Fruit fly (Drosophila melanogaster) whole organism, embryonic: ENCODE measurements around the gene CG18095.
A peak's percentile ranks its signal among the peaks of the same experiment; 100 is the strongest.

ENCODE experiments used
- Atf-2 ChIP-seq: fragments of 200-800 bp; sonication (Bioruptor generic); optimal IDR thresholded peaks from 2 replicates; lab custom pipeline; 2016; ENCODE audit warnings: missing biosample characterization, missing genetic modification characterization
- Atf3 ChIP-seq: fragments of 200-800 bp; sonication (Bioruptor generic); optimal IDR thresholded peaks from 3 replicates; lab custom pipeline; 2016; ENCODE audit warnings: missing biosample characterization, missing genetic modification characterization
- Awh ChIP-seq: fragments of 200-800 bp; sonication (Bioruptor generic); IDR thresholded peaks from 2 replicates; pipeline ENCODE4, ENCODE4 v1.3.6; 2022; ENCODE audit warnings: missing biosample characterization, missing genetic modification characterization
- CG10267 ChIP-seq: fragments of 200-800 bp; sonication (Bioruptor generic); optimal IDR thresholded peaks from 2 replicates; lab custom pipeline; 2018; ENCODE audit warnings: missing biosample characterization, mild to moderate bottlenecking, missing genetic modification characterization, moderate library complexity
- CG10366 ChIP-seq: fragments of 200-800 bp; sonication (Bioruptor generic); IDR thresholded peaks from 2 replicates; pipeline ENCODE4 v1.3.6; 2022; ENCODE audit warnings: missing biosample characterization, missing genetic modification characterization
- CG10565 ChIP-seq: fragments of 200-800 bp; sonication (Bioruptor generic); optimal IDR thresholded peaks from 3 replicates; lab custom pipeline; 2016; ENCODE audit warnings: missing biosample characterization, mild to moderate bottlenecking, missing genetic modification characterization
- CG10979 ChIP-seq: fragments of 200-800 bp; sonication (Bioruptor generic); optimal IDR thresholded peaks from 2 replicates; lab custom pipeline; 2018; ENCODE audit warnings: missing biosample characterization, mild to moderate bottlenecking, missing genetic modification characterization, moderate library complexity
- CG13287 ChIP-seq: fragments of 200-800 bp; sonication (Bioruptor generic); IDR thresholded peaks from 2 replicates; pipeline ENCODE4 v1.3.6; 2022; ENCODE audit warnings: missing biosample characterization, missing genetic modification characterization; ENCODE audit not compliant: partially characterized antibody
- CG13424 ChIP-seq: fragments of 200-800 bp; sonication (Bioruptor generic); optimal IDR thresholded peaks from 2 replicates; lab custom pipeline; 2019; ENCODE audit warnings: missing biosample characterization, mild to moderate bottlenecking, missing genetic modification characterization, moderate library complexity
- CG17612 ChIP-seq: fragments of 200-800 bp; sonication (Bioruptor generic); IDR thresholded peaks from 2 replicates; pipeline ENCODE4 v1.3.6; 2022; ENCODE audit warnings: missing biosample characterization, missing genetic modification characterization
- CG2116 ChIP-seq: fragments of 200-800 bp; sonication (Bioruptor generic); optimal IDR thresholded peaks from 3 replicates; lab custom pipeline; 2018; ENCODE audit warnings: missing biosample characterization, mild to moderate bottlenecking, missing genetic modification characterization
- CG2199 ChIP-seq: fragments of 200-800 bp; sonication (Bioruptor generic); IDR thresholded peaks from 3 replicates; pipeline ENCODE4 v1.3.6; 2022; ENCODE audit warnings: missing biosample characterization, missing genetic modification characterization
- CG2202 ChIP-seq: fragments of 200-800 bp; sonication (Bioruptor generic); optimal IDR thresholded peaks from 2 replicates; lab custom pipeline; 2018; ENCODE audit warnings: missing biosample characterization, mild to moderate bottlenecking, missing genetic modification characterization
- CG30431 ChIP-seq: fragments of 200-800 bp; sonication (Bioruptor generic); optimal IDR thresholded peaks from 2 replicates; lab custom pipeline; 2017; ENCODE audit warnings: missing biosample characterization, missing genetic modification characterization
- CG3995 ChIP-seq: fragments of 200-800 bp; sonication (Bioruptor generic); optimal IDR thresholded peaks from 3 replicates; lab custom pipeline; 2016; ENCODE audit warnings: missing biosample characterization, missing genetic modification characterization
- CG4424 ChIP-seq: fragments of 200-800 bp; sonication (Bioruptor generic); optimal IDR thresholded peaks from 3 replicates; lab custom pipeline; 2016; ENCODE audit warnings: missing biosample characterization, missing genetic modification characterization
- CG6254 ChIP-seq: fragments of 200-800 bp; sonication (Bioruptor generic); optimal IDR thresholded peaks from 3 replicates; lab custom pipeline; 2017; ENCODE audit warnings: mild to moderate bottlenecking, missing biosample characterization, missing genetic modification reagents, missing genetic modification characterization
- CG9876 ChIP-seq: fragments of 200-800 bp; sonication (Bioruptor generic); optimal IDR thresholded peaks from 2 replicates; lab custom pipeline; 2016; ENCODE audit warnings: missing biosample characterization, missing genetic modification characterization
- D19B ChIP-seq: fragments of 200-800 bp; sonication (Bioruptor generic); optimal IDR thresholded peaks from 2 replicates; lab custom pipeline; 2017; ENCODE audit warnings: missing biosample characterization, mild to moderate bottlenecking, missing genetic modification characterization
- Dfd ChIP-seq, 2 experiments: fragments of >200 bp; optimal IDR thresholded peaks; 2 replicates each; lab custom pipeline; 2017; ENCODE audit warnings: missing biosample characterization in 2 of 2, missing genetic modification characterization in 2 of 2
- Dref ChIP-seq: fragments of 200-800 bp; sonication (Bioruptor generic); IDR thresholded peaks from 2 replicates; pipeline ENCODE4 v1.3.6; 2022; ENCODE audit warnings: missing biosample characterization, missing genetic modification characterization
- Eip74EF ChIP-seq, 2 experiments: fragments of 200-800 bp in 1 of 2; fragments of >200 bp in 1 of 2; sonication (Bioruptor generic) in 1 of 2; optimal IDR thresholded peaks; 2 replicates each; lab custom pipeline; 2017 to 2019; ENCODE audit warnings: missing biosample characterization in 2 of 2, missing genetic modification characterization in 2 of 2, mild to moderate bottlenecking in 1 of 2, moderate library complexity in 1 of 2
- Med ChIP-seq: fragments of 200-800 bp; sonication (Bioruptor generic); peaks from one replicate; lab custom pipeline; 2016; ENCODE audit warnings: missing biosample characterization, missing genetic modification characterization, mild to moderate bottlenecking, inconsistent platforms, moderate library complexity
- Neu2 ChIP-seq: fragments of 200-800 bp; sonication (Bioruptor generic); optimal IDR thresholded peaks from 3 replicates; lab custom pipeline; 2016; ENCODE audit warnings: missing biosample characterization, missing genetic modification characterization, borderline replicate concordance
- NfI ChIP-seq: fragments of 200-800 bp; sonication (Bioruptor generic); optimal IDR thresholded peaks from 3 replicates; lab custom pipeline; 2018; ENCODE audit warnings: missing biosample characterization, mild to moderate bottlenecking, missing genetic modification characterization, moderate library complexity
- Opbp ChIP-seq: fragments of 200-800 bp; sonication (Bioruptor generic); IDR thresholded peaks from 3 replicates; pipeline ENCODE4 v1.3.6; 2022; ENCODE audit warnings: missing biosample characterization, missing genetic modification characterization; ENCODE audit not compliant: partially characterized antibody
- Optix ChIP-seq: fragments of 200-800 bp; sonication (Bioruptor generic); IDR thresholded peaks from 3 replicates; pipeline ENCODE4 v1.3.6; 2022; ENCODE audit warnings: missing biosample characterization, missing genetic modification characterization
- Taf1 ChIP-seq: fragments of 200-800 bp; sonication (Bioruptor generic); IDR thresholded peaks from 2 replicates; pipeline ENCODE4 v1.3.6; 2022; ENCODE audit warnings: missing biosample characterization, missing genetic modification characterization
- aop ChIP-seq: fragments of 200-800 bp; sonication (Bioruptor generic); IDR thresholded peaks from 2 replicates; pipeline ENCODE4 v1.3.6; 2022; ENCODE audit warnings: missing biosample characterization, missing genetic modification characterization
- az2 ChIP-seq: fragments of 200-800 bp; sonication (Bioruptor generic); optimal IDR thresholded peaks from 3 replicates; lab custom pipeline; 2016; ENCODE audit warnings: missing biosample characterization, missing genetic modification characterization
- cato ChIP-seq: fragments of 200-800 bp; sonication (Bioruptor generic); optimal IDR thresholded peaks from 2 replicates; lab custom pipeline; 2016; ENCODE audit warnings: missing biosample characterization, missing genetic modification characterization, borderline replicate concordance
- cg ChIP-seq: fragments of 200-800 bp; sonication (Bioruptor generic); optimal IDR thresholded peaks from 3 replicates; lab custom pipeline; 2019; ENCODE audit warnings: missing biosample characterization, mild to moderate bottlenecking, missing genetic modification characterization, moderate library complexity
- chn ChIP-seq: fragments of 200-800 bp; sonication (Bioruptor generic); optimal IDR thresholded peaks from 2 replicates; lab custom pipeline; 2016; ENCODE audit warnings: missing biosample characterization, missing genetic modification characterization
- crc ChIP-seq: fragments of 200-800 bp; sonication (Bioruptor generic); optimal IDR thresholded peaks from 2 replicates; lab custom pipeline; 2016; ENCODE audit warnings: missing biosample characterization, missing genetic modification characterization
- dan ChIP-seq: fragments of 200-800 bp; sonication (Bioruptor generic); IDR thresholded peaks from 2 replicates; pipeline ENCODE4 v1.3.6; 2022; ENCODE audit warnings: missing biosample characterization, missing genetic modification characterization
- fu2 ChIP-seq: fragments of 200-800 bp; sonication (Bioruptor generic); optimal IDR thresholded peaks from 2 replicates; lab custom pipeline; 2016; ENCODE audit warnings: missing biosample characterization, missing genetic modification characterization
- gcm2 ChIP-seq: fragments of 200-800 bp; sonication (Bioruptor generic); optimal IDR thresholded peaks from 2 replicates; lab custom pipeline; 2016; ENCODE audit warnings: missing biosample characterization, missing genetic modification characterization
- gsb-n ChIP-seq: fragments of 200-800 bp; sonication (Bioruptor generic); optimal IDR thresholded peaks from 3 replicates; lab custom pipeline; 2018; ENCODE audit warnings: missing biosample characterization, mild to moderate bottlenecking, missing genetic modification characterization
- knrl ChIP-seq: fragments of 200-800 bp; sonication (Bioruptor generic); IDR thresholded peaks from 3 replicates; pipeline ENCODE4 v1.3.6; 2022; ENCODE audit warnings: missing biosample characterization, missing genetic modification characterization; ENCODE audit not compliant: partially characterized antibody
- pb ChIP-seq: fragments of 200-800 bp; sonication (Bioruptor generic); optimal IDR thresholded peaks from 3 replicates; lab custom pipeline; 2016; ENCODE audit warnings: missing biosample characterization, missing genetic modification characterization
- run ChIP-seq: fragments of 200-800 bp; sonication (Bioruptor generic); optimal IDR thresholded peaks from 3 replicates; lab custom pipeline; 2018; ENCODE audit warnings: missing biosample characterization, mild to moderate bottlenecking, missing genetic modification characterization
- sd ChIP-seq: fragments of 200-800 bp; sonication (Bioruptor generic); optimal IDR thresholded peaks from 3 replicates; lab custom pipeline; 2018; ENCODE audit warnings: missing biosample characterization, mild to moderate bottlenecking, missing genetic modification characterization, moderate library complexity
- sim ChIP-seq: fragments of 200-800 bp; sonication (Bioruptor generic); IDR thresholded peaks from 2 replicates; pipeline ENCODE4 v1.3.6; 2022; ENCODE audit warnings: missing biosample characterization, missing genetic modification characterization
- sob ChIP-seq: fragments of 200-800 bp; sonication (Bioruptor generic); IDR thresholded peaks from 2 replicates; pipeline ENCODE4 v1.3.6; 2022; ENCODE audit warnings: missing biosample characterization, missing genetic modification characterization
- tgo ChIP-seq: fragments of 200-800 bp; sonication (Bioruptor generic); IDR thresholded peaks from 3 replicates; pipeline ENCODE4 v1.3.6; 2022; ENCODE audit warnings: missing biosample characterization, missing genetic modification characterization
- tio ChIP-seq: fragments of 200-800 bp; sonication (Bioruptor generic); optimal IDR thresholded peaks from 2 replicates; lab custom pipeline; 2017; ENCODE audit warnings: missing biosample characterization, missing genetic modification characterization, inconsistent platforms
- tup ChIP-seq: fragments of 200-800 bp; sonication (Bioruptor generic); optimal IDR thresholded peaks from 2 replicates; lab custom pipeline; 2016; ENCODE audit warnings: missing biosample characterization, mild to moderate bottlenecking, missing genetic modification characterization, moderate library complexity
- zen ChIP-seq: fragments of 200-800 bp; sonication (Bioruptor generic); optimal IDR thresholded peaks from 3 replicates; lab custom pipeline; 2018; ENCODE audit warnings: missing biosample characterization, mild to moderate bottlenecking, missing genetic modification characterization, moderate library complexity
- zf30C ChIP-seq: fragments of 200-800 bp; sonication (Bioruptor generic); optimal IDR thresholded peaks from 3 replicates; lab custom pipeline; 2018; ENCODE audit warnings: missing biosample characterization, mild to moderate bottlenecking, missing genetic modification characterization
- zfh1 ChIP-seq: fragments of 200-800 bp; sonication (Bioruptor generic); IDR thresholded peaks from 3 replicates; pipeline ENCODE4 v1.3.6; 2022; ENCODE audit warnings: missing biosample characterization, missing genetic modification characterization

CG18095 gene

DNA sequence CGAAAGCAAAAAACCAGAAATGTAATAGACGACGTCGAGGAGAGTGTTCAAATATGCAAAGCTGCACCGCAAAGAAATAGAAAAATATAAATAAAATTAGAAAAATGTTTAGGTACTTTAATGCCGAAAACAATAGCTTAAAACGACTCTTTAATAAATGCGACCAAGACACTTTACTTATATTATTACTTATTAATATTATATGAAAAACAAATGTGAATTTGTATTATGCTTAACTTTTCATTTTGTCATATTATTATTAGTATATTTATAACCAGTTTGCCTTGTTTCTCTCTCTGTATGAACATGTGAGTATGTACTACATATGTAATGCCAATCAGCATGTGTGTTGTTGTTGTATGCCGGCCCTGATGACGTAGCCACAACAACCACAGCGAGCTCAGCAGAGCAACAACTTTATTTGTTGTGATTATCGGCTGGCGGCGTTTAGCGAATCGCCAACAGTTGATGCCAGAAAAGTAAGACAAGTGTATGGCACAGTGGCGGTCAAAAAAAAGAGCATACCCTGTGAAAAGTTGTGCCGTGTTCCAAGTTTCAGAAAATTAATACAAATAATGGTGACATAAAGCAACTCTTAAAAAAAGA lies 9.1 kb downstream of the CG18095 start (continued):
- TF ChIP-seq tgo (GFP tag; lab: Robert Waterston, UW) = peak; percentile 93
- TF ChIP-seq CG2199 (GFP tag; lab: Robert Waterston, UW) = peak; percentile 9; the same call in 2 of the 3 replicates
- no peak for TF ChIP-seq Dfd (GFP tag; optimal IDR thresholded peaks at IDR 0.05; lab: Kevin White, UChicago)
- peak; percentile 46; the same call in 1 of the 2 replicates for TF ChIP-seq dan (GFP tag; lab: Robert Waterston, UW)
- TF ChIP-seq CG10267 (tag; lab: Kevin White, UChicago) = peak; percentile 88
- peak; percentile 68 for TF ChIP-seq cato (GFP tag; lab: Kevin White, UChicago)
- TF ChIP-seq Optix (GFP tag; lab: Robert Waterston, UW) = peak; percentile 59; the same call in 2 of the 3 replicates
- peak; percentile 49 for TF ChIP-seq Atf3
- peak; percentile 71 for TF ChIP-seq CG30431 (GFP tag; lab: Kevin White, UChicago)
- TF ChIP-seq CG13424 (tag; lab: Kevin White, UChicago) = peak; percentile 98
- TF ChIP-seq cg = peak; percentile 68
- peak; percentile 79 for TF ChIP-seq tio (GFP tag; lab: Kevin White, UChicago)
- TF ChIP-seq Eip74EF (GFP tag; optimal IDR thresholded peaks at IDR 0.05; lab: Kevin White, UChicago) = peak in 1 of 2 experiments; percentile 97
- TF ChIP-seq CG9876 (GFP tag; lab: Kevin White, UChicago) = peak; percentile 52
- peak; percentile 99 for TF ChIP-seq sd (tag; lab: Kevin White, UChicago)
- TF ChIP-seq sim (GFP tag; lab: Robert Waterston, UW) = peak; percentile 83
- TF ChIP-seq sob (GFP tag; lab: Robert Waterston, UW) = peak; percentile 89
- no peak for TF ChIP-seq Neu2
- TF ChIP-seq CG10979 (tag; lab: Kevin White, UChicago) = peak; percentile 94
- TF ChIP-seq zen (tag; lab: Kevin White, UChicago) = peak; percentile 92
- TF ChIP-seq knrl (GFP tag; lab: Robert Waterston, UW) = no peak
- TF ChIP-seq pb (GFP tag; lab: Kevin White, UChicago) = no peak
- TF ChIP-seq CG17612 (GFP tag; lab: Robert Waterston, UW) = peak; percentile 65
- peak; percentile 85 for TF ChIP-seq CG2202 (tag; lab: Kevin White, UChicago)
- TF ChIP-seq fu2 = no peak
- no peak for TF ChIP-seq gcm2 (GFP tag; lab: Kevin White, UChicago)
- no peak for TF ChIP-seq CG13287 (GFP tag; lab: Robert Waterston, UW)
- TF ChIP-seq Dref (GFP tag; lab: Robert Waterston, UW) = no peak
- TF ChIP-seq crc (GFP tag; lab: Kevin White, UChicago) = no peak
- TF ChIP-seq CG4424 (GFP tag; lab: Kevin White, UChicago) = peak; percentile 84
- TF ChIP-seq Taf1 (GFP tag; lab: Robert Waterston, UW) = peak; percentile 87
- TF ChIP-seq CG3995 (GFP tag; lab: Kevin White, UChicago) = no peak
- peak; percentile 70 for TF ChIP-seq CG2116
- TF ChIP-seq az2 (GFP tag; lab: Kevin White, UChicago) = peak; percentile 81
- peak; percentile 94 for TF ChIP-seq run (tag; lab: Kevin White, UChicago)
- TF ChIP-seq zf30C (GFP tag; lab: Kevin White, UChicago) = peak; percentile 92
- peak; percentile 88 for TF ChIP-seq CG10366 (GFP tag; lab: Robert Waterston, UW)
- TF ChIP-seq NfI (GFP tag; lab: Kevin White, UChicago) = peak; percentile 93
- TF ChIP-seq Awh (GFP tag; lab: Robert Waterston, UW) = peak; percentile 84
- peak; percentile 95 for TF ChIP-seq gsb-n (tag; lab: Kevin White, UChicago)
- TF ChIP-seq Opbp (GFP tag; lab: Robert Waterston, UW) = no peak
- peak; percentile 96 for TF ChIP-seq Med
- peak; percentile 53 for TF ChIP-seq chn (GFP tag; lab: Kevin White, UChicago)
- TF ChIP-seq CG6254 (GFP tag; lab: Kevin White, UChicago) = peak; percentile 79
- TF ChIP-seq zfh1 (GFP tag; lab: Robert Waterston, UW) = peak; percentile 87
- peak; percentile 82 for TF ChIP-seq D19B (GFP tag; lab: Kevin White, UChicago)
- no peak for TF ChIP-seq aop (GFP tag; lab: Robert Waterston, UW)
- TF ChIP-seq Atf-2 (GFP tag; lab: Kevin White, UChicago) = no peak
- TF ChIP-seq CG10565 (GFP tag; lab: Kevin White, UChicago) = no peak
- TF ChIP-seq tup = no peak
